Fruit fly (Drosophila melanogaster): ENCODE data around the gene CG34251.
A peak's percentile ranks its signal among the peaks of the same experiment; 100 is the strongest.

Gene CG34251

dm6 chr3L:17657728-17658379, 13.6 kb upstream of the CG34251 start:
- TF ChIP-seq h (GFP tag; optimal IDR thresholded peaks at IDR 0.05) = peak; percentile 39
- TF ChIP-seq brk (GFP tag; optimal IDR thresholded peaks at IDR 0.05) = peak; percentile 1
- peak; percentile 22 for TF ChIP-seq OdsH (GFP tag; optimal IDR thresholded peaks at IDR 0.05)
- no peak for TF ChIP-seq Dfd (GFP tag; optimal IDR thresholded peaks at IDR 0.05)
- peak; percentile 11 for TF ChIP-seq Jra (GFP tag; optimal IDR thresholded peaks at IDR 0.05)
- peak; percentile 24 for TF ChIP-seq woc (GFP tag; optimal IDR thresholded peaks at IDR 0.05)
- peak; percentile 52 for TF ChIP-seq HLH106 (tag; optimal IDR thresholded peaks at IDR 0.05)
- peak; percentile 51 for TF ChIP-seq ey (GFP tag; optimal IDR thresholded peaks at IDR 0.05)
- peak in 1 of 2 experiments; percentile 34 for TF ChIP-seq foxo (GFP tag; optimal IDR thresholded peaks at IDR 0.05)
- peak; percentile 51 for TF ChIP-seq Sp1 (GFP tag; optimal IDR thresholded peaks at IDR 0.05)
- TF ChIP-seq Dif (GFP tag; optimal IDR thresholded peaks at IDR 0.05; ENCODE audit: partially characterized antibody) = no peak
- no peak for TF ChIP-seq Abd-B (GFP tag; optimal IDR thresholded peaks at IDR 0.05)
- no peak for TF ChIP-seq jim (GFP tag; optimal IDR thresholded peaks at IDR 0.05)
- peak; percentile 42 for TF ChIP-seq rgr (GFP tag; optimal IDR thresholded peaks at IDR 0.05)
- TF ChIP-seq usp (GFP tag; optimal IDR thresholded peaks at IDR 0.05) = no peak
- peak; percentile 45 for TF ChIP-seq fru (GFP tag; optimal IDR thresholded peaks at IDR 0.05)
- TF ChIP-seq Hnf4 (GFP tag; optimal IDR thresholded peaks at IDR 0.05) = no peak
- TF ChIP-seq CG32264 (GFP tag; optimal IDR thresholded peaks at IDR 0.05) = no peak
- no peak for TF ChIP-seq GATAd (GFP tag; optimal IDR thresholded peaks at IDR 0.05)
- no peak for TF ChIP-seq Rel (GFP tag; optimal IDR thresholded peaks at IDR 0.05)
- TF ChIP-seq Rel (tag; optimal IDR thresholded peaks at IDR 0.05) = peak; percentile 31
- TF ChIP-seq br (GFP tag; optimal IDR thresholded peaks at IDR 0.05) = peak; percentile 34
- TF ChIP-seq dsf (GFP tag; optimal IDR thresholded peaks at IDR 0.05; ENCODE audit: borderline replicate concordance) = no peak

DNA sequence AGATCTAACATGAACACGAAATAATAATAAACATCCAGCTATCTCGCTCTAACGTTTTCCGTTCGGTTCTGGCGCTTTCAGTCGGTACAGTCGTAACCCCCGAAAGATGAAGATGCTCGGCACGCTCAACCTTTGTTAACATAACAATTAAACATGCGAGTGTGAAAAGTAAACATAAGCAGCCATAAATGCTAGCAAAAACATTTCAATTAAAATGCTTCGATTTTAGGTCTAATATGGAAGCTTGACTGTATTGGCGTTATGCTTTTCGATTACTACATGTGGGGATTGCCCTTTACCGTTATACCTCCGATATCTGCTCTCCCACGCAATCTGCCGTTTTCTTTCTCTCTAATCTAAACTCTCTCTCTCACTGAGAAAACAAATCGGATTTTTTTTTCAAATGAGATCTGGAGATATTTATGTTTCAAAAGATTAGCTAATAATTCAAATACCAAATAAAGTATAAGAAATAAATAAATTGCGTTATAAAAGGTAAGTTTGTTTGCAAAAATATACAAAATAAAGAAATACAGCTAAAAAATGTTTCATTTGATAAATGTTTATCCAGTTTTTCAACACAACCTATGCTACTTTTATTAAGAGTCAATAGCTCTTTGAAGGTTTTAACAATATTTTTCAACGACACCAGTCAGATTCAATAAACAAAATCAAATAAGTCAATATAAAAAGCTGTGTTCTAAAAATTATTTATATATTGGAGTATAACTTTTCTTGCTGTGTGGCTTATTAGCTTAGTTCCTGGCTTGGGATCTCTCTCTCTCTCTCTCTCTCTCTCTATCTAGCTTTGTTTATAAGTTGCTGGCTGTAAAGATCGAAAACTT, 12.8 kb upstream of the CG34251 start:
- no peak for TF ChIP-seq Dfd (GFP tag; optimal IDR thresholded peaks at IDR 0.05)
- TF ChIP-seq Mio (GFP tag; optimal IDR thresholded peaks at IDR 0.05) = peak; percentile 34
- no peak for TF ChIP-seq brk (GFP tag; optimal IDR thresholded peaks at IDR 0.05)
- TF ChIP-seq Rel (GFP tag; optimal IDR thresholded peaks at IDR 0.05) = no peak
- TF ChIP-seq Rel (tag; optimal IDR thresholded peaks at IDR 0.05) = peak; percentile 44
- peak; percentile 58 for TF ChIP-seq HLH106 (tag; optimal IDR thresholded peaks at IDR 0.05)
- TF ChIP-seq woc (GFP tag; optimal IDR thresholded peaks at IDR 0.05) = peak; percentile 8
- TF ChIP-seq ey (GFP tag; optimal IDR thresholded peaks at IDR 0.05) = peak; percentile 88
- TF ChIP-seq dmrt93B (GFP tag; optimal IDR thresholded peaks at IDR 0.05) = peak; percentile 26
- peak; percentile 24 for TF ChIP-seq Sp1 (GFP tag; optimal IDR thresholded peaks at IDR 0.05)
- peak; percentile 88 for TF ChIP-seq sv (GFP tag; optimal IDR thresholded peaks at IDR 0.05)
- peak; percentile 71 to 86 for TF ChIP-seq foxo (GFP tag; optimal IDR thresholded peaks at IDR 0.05)
- TF ChIP-seq CG32264 (GFP tag; optimal IDR thresholded peaks at IDR 0.05) = peak; percentile 56
- TF ChIP-seq Myc (optimal IDR thresholded peaks at IDR 0.05) = no peak
- TF ChIP-seq OdsH (GFP tag; optimal IDR thresholded peaks at IDR 0.05) = peak; percentile 79
- TF ChIP-seq tai (GFP tag; optimal IDR thresholded peaks at IDR 0.05) = peak; percentile 66
- no peak for TF ChIP-seq Dif (GFP tag; optimal IDR thresholded peaks at IDR 0.05; ENCODE audit: partially characterized antibody)
- peak; percentile 74 for TF ChIP-seq Hnf4 (GFP tag; optimal IDR thresholded peaks at IDR 0.05)
- peak; percentile 83 for TF ChIP-seq rgr (GFP tag; optimal IDR thresholded peaks at IDR 0.05)
- TF ChIP-seq br (GFP tag; optimal IDR thresholded peaks at IDR 0.05) = peak; percentile 77
- TF ChIP-seq h (GFP tag; optimal IDR thresholded peaks at IDR 0.05) = peak; percentile 81
- TF ChIP-seq Hr83 (GFP tag; optimal IDR thresholded peaks at IDR 0.05; ENCODE audit: poor library complexity, severe bottlenecking) = no peak
- TF ChIP-seq N (GFP tag; optimal IDR thresholded peaks at IDR 0.05) = no peak
- peak; percentile 42 for TF ChIP-seq psq (GFP tag; optimal IDR thresholded peaks at IDR 0.05)
- peak; percentile 73 for TF ChIP-seq fru (GFP tag; optimal IDR thresholded peaks at IDR 0.05)
- peak; percentile 39 for TF ChIP-seq Vsx2 (GFP tag; optimal IDR thresholded peaks at IDR 0.05; ENCODE audit: partially characterized antibody)

DNA sequence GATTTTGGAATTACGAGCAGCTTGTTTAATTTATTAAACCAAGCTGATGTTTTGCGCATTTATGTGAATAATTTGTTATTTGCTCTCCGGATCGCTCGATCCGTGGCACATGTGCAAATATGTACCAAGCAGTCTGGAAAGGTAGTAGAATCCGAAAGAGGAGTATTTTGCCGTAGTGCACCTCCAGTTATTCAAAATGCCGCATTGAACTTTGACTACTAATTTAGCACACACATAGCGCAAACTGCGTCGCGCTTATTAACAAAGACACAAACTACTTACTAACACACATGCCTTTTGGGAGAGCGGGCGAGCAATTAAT, 12.2 kb upstream of the CG34251 start:
- TF ChIP-seq rgr (GFP tag; optimal IDR thresholded peaks at IDR 0.05) (peak; percentile 52), Dif (GFP tag; optimal IDR thresholded peaks at IDR 0.05; ENCODE audit: partially characterized antibody) (no peak), lola (GFP tag; optimal IDR thresholded peaks at IDR 0.05) (no peak), dl (GFP tag; optimal IDR thresholded peaks at IDR 0.05; ENCODE audit: insufficient read depth in 1 of 2, partially characterized antibody in 2 of 2) (no peak), br (GFP tag; optimal IDR thresholded peaks at IDR 0.05) (no peak), tai (GFP tag; optimal IDR thresholded peaks at IDR 0.05) (peak; percentile 19), CG9705 (GFP tag; optimal IDR thresholded peaks at IDR 0.05) (no peak), foxo (GFP tag; optimal IDR thresholded peaks at IDR 0.05) (peak in 1 of 2 experiments; percentile 2), N (GFP tag; optimal IDR thresholded peaks at IDR 0.05) (no peak), fru (GFP tag; optimal IDR thresholded peaks at IDR 0.05) (no peak), Vsx2 (GFP tag; optimal IDR thresholded peaks at IDR 0.05; ENCODE audit: partially characterized antibody) (no peak), usp (GFP tag; optimal IDR thresholded peaks at IDR 0.05) (no peak), dsf (GFP tag; optimal IDR thresholded peaks at IDR 0.05; ENCODE audit: borderline replicate concordance) (no peak), Hnf4 (GFP tag; optimal IDR thresholded peaks at IDR 0.05) (peak; percentile 38), dmrt93B (GFP tag; optimal IDR thresholded peaks at IDR 0.05) (no peak), brk (GFP tag; optimal IDR thresholded peaks at IDR 0.05) (no peak), sage (GFP tag; optimal IDR thresholded peaks at IDR 0.05) (no peak), Hr78 (GFP tag; optimal IDR thresholded peaks at IDR 0.05) (no peak), psq (GFP tag; optimal IDR thresholded peaks at IDR 0.05) (no peak), Rel (GFP tag; optimal IDR thresholded peaks at IDR 0.05) (no peak), Rel (tag; optimal IDR thresholded peaks at IDR 0.05) (no peak), jim (GFP tag; optimal IDR thresholded peaks at IDR 0.05) (no peak), h (GFP tag; optimal IDR thresholded peaks at IDR 0.05) (peak; percentile 51), Abd-B (GFP tag; optimal IDR thresholded peaks at IDR 0.05) (no peak), CG32264 (GFP tag; optimal IDR thresholded peaks at IDR 0.05) (no peak), HLH106 (tag; optimal IDR thresholded peaks at IDR 0.05) (no peak), Mio (GFP tag; optimal IDR thresholded peaks at IDR 0.05) (no peak), sv (GFP tag; optimal IDR thresholded peaks at IDR 0.05) (no peak), Myc (optimal IDR thresholded peaks at IDR 0.05) (no peak), Sp1 (GFP tag; optimal IDR thresholded peaks at IDR 0.05) (no peak), pan (optimal IDR thresholded peaks at IDR 0.05) (no peak), GATAd (GFP tag; optimal IDR thresholded peaks at IDR 0.05) (no peak)

Measured in whole organism, wandering third instar larva.